Fruit fly (Drosophila melanogaster): ENCODE results near the gene MED24.

MED24 gene

dm6 chr3L:8186627-8187396 lies 4.3 kb upstream of the MED24 start, which contains the start of the genes ERR and Atg18a (continued):
- peak; percentile 90 for TF ChIP-seq phol (tag; optimal IDR thresholded peaks at IDR 0.05)
- TF ChIP-seq CG17829 (tag; optimal IDR thresholded peaks at IDR 0.05): peak; percentile 89
- peak; percentile 76; the same call in 1 of the 2 replicates for TF ChIP-seq CG32767 (GFP tag; IDR thresholded peaks at IDR 0.05)
- TF ChIP-seq CG7745 (tag; optimal IDR thresholded peaks at IDR 0.05): no peak
- peak; percentile 82 for TF ChIP-seq CG10654 (GFP tag; optimal IDR thresholded peaks at IDR 0.05)
- TF ChIP-seq insv (GFP tag; optimal IDR thresholded peaks at IDR 0.05): peak in 1 of 2 experiments; percentile 67
- peak; percentile 76 for TF ChIP-seq CG33557 (GFP tag; optimal IDR thresholded peaks at IDR 0.05)
- peak; percentile 83 for TF ChIP-seq wor (GFP tag; IDR thresholded peaks at IDR 0.05)
- TF ChIP-seq CG12744 (GFP tag; optimal IDR thresholded peaks at IDR 0.05): peak; percentile 63
- peak; percentile 23 for TF ChIP-seq luna (GFP tag; optimal IDR thresholded peaks at IDR 0.05)
- peak; percentile 36 for TF ChIP-seq crc (GFP tag; optimal IDR thresholded peaks at IDR 0.05)
- no peak for TF ChIP-seq sim (GFP tag; IDR thresholded peaks at IDR 0.05)
- TF ChIP-seq corto (GFP tag; optimal IDR thresholded peaks at IDR 0.05): peak; percentile 71
- no peak for TF ChIP-seq Sox100B (GFP tag; optimal IDR thresholded peaks at IDR 0.05)
- TF ChIP-seq GATAe (GFP tag; conservative IDR thresholded peaks at IDR 0.05): peak; percentile 49; the same call in 1 of the 2 replicates
- peak in 1 of 2 experiments; percentile 63 for TF ChIP-seq crp (GFP tag; optimal IDR thresholded peaks at IDR 0.05)
- TF ChIP-seq prd (optimal IDR thresholded peaks at IDR 0.05): no peak
- peak; percentile 93 for TF ChIP-seq prd (GFP tag; IDR thresholded peaks at IDR 0.05)
- peak; percentile 57 for TF ChIP-seq psq (GFP tag; optimal IDR thresholded peaks at IDR 0.05)
- TF ChIP-seq fd64A (GFP tag; optimal IDR thresholded peaks at IDR 0.05): no peak
- peak; percentile 80 for TF ChIP-seq Oli (tag; optimal IDR thresholded peaks at IDR 0.05)
- peak; percentile 51; the same call in 1 of the 3 replicates for TF ChIP-seq Opbp (GFP tag; IDR thresholded peaks at IDR 0.05; ENCODE audit: partially characterized antibody)
- no peak for TF ChIP-seq mirr (GFP tag; optimal IDR thresholded peaks at IDR 0.05)
- TF ChIP-seq Meics (GFP tag; optimal IDR thresholded peaks at IDR 0.05): peak; percentile 80
- no peak for TF ChIP-seq oc (tag; optimal IDR thresholded peaks at IDR 0.05)
- no peak for TF ChIP-seq dmrt99B (tag; optimal IDR thresholded peaks at IDR 0.05)
- TF ChIP-seq br (optimal IDR thresholded peaks at IDR 0.05): no peak
- TF ChIP-seq so (GFP tag; IDR thresholded peaks at IDR 0.05): 0 out of 3 replicates have a peak, but pooled peaks have one; percentile 66
- TF ChIP-seq CG3838 (GFP tag; optimal IDR thresholded peaks at IDR 0.05): peak; percentile 28
- TF ChIP-seq slp2 (GFP tag; optimal IDR thresholded peaks at IDR 0.05): peak; percentile 76
- no peak for TF ChIP-seq ac (GFP tag; optimal IDR thresholded peaks at IDR 0.05)
- peak; percentile 51; the same call in 1 of the 3 replicates for TF ChIP-seq Doc3 (GFP tag; IDR thresholded peaks at IDR 0.05; ENCODE audit: partially characterized antibody)
- TF ChIP-seq CG18764 (GFP tag; optimal IDR thresholded peaks at IDR 0.05): peak; percentile 64
- TF ChIP-seq CG8281 (tag; optimal IDR thresholded peaks at IDR 0.05): peak; percentile 48
- TF ChIP-seq CG11723 (GFP tag; optimal IDR thresholded peaks at IDR 0.05): no peak
- peak; percentile 82 for TF ChIP-seq CG5245 (GFP tag; optimal IDR thresholded peaks at IDR 0.05)
- TF ChIP-seq chm (GFP tag; IDR thresholded peaks at IDR 0.05): peak; percentile 50
- TF ChIP-seq Ssrp (tag; optimal IDR thresholded peaks at IDR 0.05): peak; percentile 88
- no peak for TF ChIP-seq CG12071 (GFP tag; optimal IDR thresholded peaks at IDR 0.05)
- peak; percentile 41; the same call in 1 of the 2 replicates for TF ChIP-seq CG10959 (GFP tag; IDR thresholded peaks at IDR 0.05)
- no peak for TF ChIP-seq pfk (GFP tag; optimal IDR thresholded peaks at IDR 0.05)
- TF ChIP-seq maf-S (GFP tag; optimal IDR thresholded peaks at IDR 0.05): peak; percentile 79
- peak; percentile 82; the same call in 2 of the 3 replicates for TF ChIP-seq zfh1 (GFP tag; IDR thresholded peaks at IDR 0.05)
- peak; percentile 87 for TF ChIP-seq BEAF-32 (GFP tag; optimal IDR thresholded peaks at IDR 0.05)
- peak; percentile 0 for TF ChIP-seq CG31365 (tag; optimal IDR thresholded peaks at IDR 0.05)
- TF ChIP-seq grn (GFP tag; optimal IDR thresholded peaks at IDR 0.05): no peak
- peak; percentile 44 for TF ChIP-seq Six4 (GFP tag; optimal IDR thresholded peaks at IDR 0.05)
- TF ChIP-seq CG8359 (GFP tag; optimal IDR thresholded peaks at IDR 0.05; ENCODE audit: borderline replicate concordance): no peak
- peak; percentile 34 for TF ChIP-seq CG6254 (GFP tag; optimal IDR thresholded peaks at IDR 0.05)

All from whole organism, embryonic.